Worm (Caenorhabditis elegans) whole organism, midembryonic: ENCODE data around the gene oac-24.

Experiments used
- T22C8.4 ChIP-seq: fragments of 200-800 bp; sonication (Bioruptor generic); IDR thresholded peaks from 2 replicates; pipeline ENCODE4 v1.3.6; 2022; ENCODE audit warnings: missing genetic modification characterization, missing compliant biosample characterization
- cog-1 ChIP-seq: sonication (generic microtip); optimal IDR thresholded peaks from 2 replicates; lab custom pipeline; 2016; ENCODE audit warnings: missing genetic modification characterization, missing compliant biosample characterization
- flt-1 ChIP-seq: fragments of 200-800 bp; sonication (Bioruptor generic); IDR thresholded peaks from 2 replicates; pipeline ENCODE4 v1.3.6; 2022; ENCODE audit warnings: missing genetic modification characterization, missing compliant biosample characterization
- klf-2 ChIP-seq: fragments of 200-800 bp; sonication (Bioruptor generic); conservative IDR thresholded peaks from 2 replicates; pipeline ENCODE4 v1.3.6; 2022; ENCODE audit warnings: missing genetic modification reagents, missing genetic modification characterization, missing compliant biosample characterization
- med-1 ChIP-seq: sonication (generic microtip); optimal IDR thresholded peaks from 2 replicates; lab custom pipeline; 2017; ENCODE audit warnings: missing genetic modification characterization, mild to moderate bottlenecking, missing compliant biosample characterization, antibody characterized with exemption, missing genetic modification reagents; ENCODE audit not compliant: insufficient read depth
- ref-1 ChIP-seq: fragments of 200-800 bp; sonication (Bioruptor generic); conservative IDR thresholded peaks from 2 replicates; pipeline ENCODE4 v1.3.6; 2022; ENCODE audit warnings: missing genetic modification reagents, missing genetic modification characterization, missing compliant biosample characterization
- tab-1 ChIP-seq: fragments of 200-800 bp; sonication (Bioruptor generic); IDR thresholded peaks from 2 replicates; pipeline ENCODE4 v1.3.6; 2022; ENCODE audit warnings: missing genetic modification characterization, missing compliant biosample characterization
- ztf-23 ChIP-seq: fragments of 200-800 bp; sonication (Bioruptor generic); IDR thresholded peaks from 2 replicates; pipeline ENCODE4 v1.3.6; 2022; ENCODE audit warnings: missing genetic modification reagents, missing genetic modification characterization, missing compliant biosample characterization
- ztf-29 ChIP-seq: fragments of 200-800 bp; sonication (Bioruptor generic); IDR thresholded peaks from 2 replicates; pipeline ENCODE4 v1.3.6; 2022; ENCODE audit warnings: missing genetic modification reagents, missing genetic modification characterization, missing compliant biosample characterization

oac-24 gene

ce11 chrV:4710464-4710863 is at the start of gene oac-24:
TSS of gene oac-24 (plus strand) at chrV:4710764.
- TF ChIP-seq flt-1 (GFP tag; lab: Robert Waterston, UW) (no peak), T22C8.4 (no peak), tab-1 (no peak), med-1 (GFP tag; lab: Kevin White, UChicago) (no peak), ztf-23 (GFP tag; lab: Robert Waterston, UW) (no peak), ztf-29 (GFP tag; lab: Robert Waterston, UW) (no peak), cog-1 (no peak), klf-2 (no peak), ref-1 (GFP tag; lab: Robert Waterston, UW) (no peak)

- no peak for TF ChIP-seq med-1 (GFP tag; lab: Kevin White, UChicago)
- no peak for TF ChIP-seq T22C8.4
- TF ChIP-seq cog-1: no peak
- no peak for TF ChIP-seq klf-2
- no peak for TF ChIP-seq flt-1 (GFP tag; lab: Robert Waterston, UW)
- no peak for TF ChIP-seq tab-1
- no peak for TF ChIP-seq ztf-29 (GFP tag; lab: Robert Waterston, UW)
- no peak for TF ChIP-seq ref-1 (GFP tag; lab: Robert Waterston, UW)
- TF ChIP-seq ztf-23 (GFP tag; lab: Robert Waterston, UW): no peak
Measured at ce11 chrV:4662400-4662799, 48.2 kb upstream of the oac-24 start, which contains the start of gene srx-74. TSS of gene srx-74 (minus strand) at chrV:4662500.

- TF ChIP-seq med-1 (GFP tag; lab: Kevin White, UChicago): no peak
- TF ChIP-seq T22C8.4: no peak
- TF ChIP-seq ztf-23 (GFP tag; lab: Robert Waterston, UW): no peak
- TF ChIP-seq ztf-29 (GFP tag; lab: Robert Waterston, UW): no peak
- TF ChIP-seq klf-2: no peak
- TF ChIP-seq flt-1 (GFP tag; lab: Robert Waterston, UW): no peak
- TF ChIP-seq ref-1 (GFP tag; lab: Robert Waterston, UW): no peak
- TF ChIP-seq cog-1: no peak
- no peak for TF ChIP-seq tab-1
Measured at ce11 chrV:4665651-4666050, 44.9 kb upstream of the oac-24 start, which contains the start of gene srx-73. TSS of gene srx-73 (minus strand) at chrV:4665751.

ce11 chrV:4667062-4667461 is 43.5 kb upstream of the oac-24 start:
- TF ChIP-seq ref-1 (GFP tag; lab: Robert Waterston, UW) (no peak), ztf-23 (GFP tag; lab: Robert Waterston, UW) (no peak)

- TF ChIP-seq flt-1 (GFP tag; lab: Robert Waterston, UW) (no peak), cog-1 (no peak), med-1 (GFP tag; lab: Kevin White, UChicago) (no peak), ztf-23 (GFP tag; lab: Robert Waterston, UW) (no peak), T22C8.4 (no peak), ref-1 (GFP tag; lab: Robert Waterston, UW) (no peak), tab-1 (no peak), klf-2 (no peak), ztf-29 (GFP tag; lab: Robert Waterston, UW) (no peak)
Measured at ce11 chrV:4668636-4669035, 41.9 kb upstream of the oac-24 start, which contains the start of gene srx-77. TSS of gene srx-77 (minus strand) at chrV:4668736.

ce11 chrV:4672487-4672886 is 38.1 kb upstream of the oac-24 start, which contains the start of gene K03B4.9:
TSS of gene K03B4.9 (minus strand) at chrV:4672587.
- TF ChIP-seq cog-1: no peak
- TF ChIP-seq ztf-29 (GFP tag; lab: Robert Waterston, UW): no peak
- TF ChIP-seq flt-1 (GFP tag; lab: Robert Waterston, UW): no peak
- no peak for TF ChIP-seq klf-2
- no peak for TF ChIP-seq ztf-23 (GFP tag; lab: Robert Waterston, UW)
- TF ChIP-seq tab-1: no peak
- no peak for TF ChIP-seq T22C8.4
- TF ChIP-seq ref-1 (GFP tag; lab: Robert Waterston, UW): no peak
- no peak for TF ChIP-seq med-1 (GFP tag; lab: Kevin White, UChicago)

ce11 chrV:4674506-4674905 is 36.1 kb upstream of the oac-24 start, which contains the start of gene K03B4.8:
TSS of gene K03B4.8 (minus strand) at chrV:4674606.
- TF ChIP-seq ztf-23 (GFP tag; lab: Robert Waterston, UW) (no peak), cog-1 (no peak), ref-1 (GFP tag; lab: Robert Waterston, UW) (no peak)

- TF ChIP-seq ref-1 (GFP tag; lab: Robert Waterston, UW) (no peak), ztf-29 (GFP tag; lab: Robert Waterston, UW) (no peak), ztf-23 (GFP tag; lab: Robert Waterston, UW) (no peak), T22C8.4 (no peak), cog-1 (no peak)
Measured at ce11 chrV:4676092-4676491, 34.5 kb upstream of the oac-24 start, which contains the start of gene K03B4.6. TSS of gene K03B4.6 (minus strand) at chrV:4676192.

ce11 chrV:4676812-4677211 is 33.8 kb upstream of the oac-24 start:
- TF ChIP-seq klf-2 (no peak), cog-1 (no peak), tab-1 (no peak), med-1 (GFP tag; lab: Kevin White, UChicago) (no peak), ztf-23 (GFP tag; lab: Robert Waterston, UW) (no peak), ref-1 (GFP tag; lab: Robert Waterston, UW) (no peak)

ce11 chrV:4681670-4682069 is 28.9 kb upstream of the oac-24 start, which contains the start of gene K03B4.4:
TSS of gene K03B4.4 (plus strand) at chrV:4681970.
- TF ChIP-seq flt-1 (GFP tag; lab: Robert Waterston, UW): no peak
- TF ChIP-seq klf-2: no peak

ce11 chrV:4684137-4684536 is 26.4 kb upstream of the oac-24 start:
- TF ChIP-seq tab-1 (no peak), med-1 (GFP tag; lab: Kevin White, UChicago) (no peak), flt-1 (GFP tag; lab: Robert Waterston, UW) (no peak), cog-1 (no peak), T22C8.4 (no peak), klf-2 (no peak), ztf-23 (GFP tag; lab: Robert Waterston, UW) (no peak), ztf-29 (GFP tag; lab: Robert Waterston, UW) (no peak), ref-1 (GFP tag; lab: Robert Waterston, UW) (no peak)
